Fruit fly (Drosophila melanogaster) whole organism, wandering third instar larva: ENCODE data around the gene Ets97D.
A peak's percentile ranks its signal among the peaks of the same experiment; 100 is the strongest.

Experiments used
- Abd-B ChIP-seq: fragments of >200 bp; optimal IDR thresholded peaks from 2 replicates; lab custom pipeline; 2017; ENCODE audit warnings: missing biosample characterization, missing genetic modification characterization
- CG32264 ChIP-seq: fragments of 200-800 bp; sonication (Bioruptor generic); optimal IDR thresholded peaks from 2 replicates; lab custom pipeline; 2016; ENCODE audit warnings: missing biosample characterization, missing genetic modification characterization
- CrebA ChIP-seq: fragments of 200-800 bp; sonication (Bioruptor generic); optimal IDR thresholded peaks from 2 replicates; lab custom pipeline; 2016; ENCODE audit warnings: missing biosample characterization, mild to moderate bottlenecking, missing genetic modification characterization, borderline replicate concordance
- Dfd ChIP-seq: fragments of >200 bp; optimal IDR thresholded peaks from 2 replicates; lab custom pipeline; 2017; ENCODE audit warnings: missing biosample characterization, missing genetic modification characterization
- Dif ChIP-seq: fragments of 200-275, 200-300 bp; sonication (Bioruptor generic); optimal IDR thresholded peaks from 2 replicates; lab custom pipeline; 2018; ENCODE audit warnings: missing biosample characterization, missing genetic modification characterization; ENCODE audit not compliant: partially characterized antibody
- HLH106 ChIP-seq: fragments of 200-800 bp; optimal IDR thresholded peaks from 3 replicates; lab custom pipeline; 2019; ENCODE audit warnings: missing biosample characterization, mild to moderate bottlenecking, missing genetic modification characterization, moderate library complexity
- Hr78 ChIP-seq: fragments of >200 bp; optimal IDR thresholded peaks from 2 replicates; lab custom pipeline; 2017; ENCODE audit warnings: missing biosample characterization, missing genetic modification characterization
- Hr83 ChIP-seq: fragments of 200-300 bp; sonication (Bioruptor generic); optimal IDR thresholded peaks from 2 replicates; lab custom pipeline; 2016; ENCODE audit warnings: missing biosample characterization, mild to moderate bottlenecking, missing genetic modification characterization, moderate library complexity; ENCODE audit not compliant: poor library complexity, severe bottlenecking
- Mio ChIP-seq: sonication (Bioruptor generic); optimal IDR thresholded peaks from 2 replicates; lab custom pipeline; 2016; ENCODE audit warnings: missing biosample characterization, missing genetic modification characterization
- Myc ChIP-seq: fragments of >200 bp; optimal IDR thresholded peaks from 2 replicates; lab custom pipeline; 2017
- N ChIP-seq: fragments of >200 bp; optimal IDR thresholded peaks from 2 replicates; lab custom pipeline; 2018; ENCODE audit warnings: missing biosample characterization, missing external identifiers, missing genetic modification characterization
- Rel ChIP-seq, 2 experiments: fragments of 200-800 bp; sonication (Bioruptor generic) in 1 of 2; optimal IDR thresholded peaks; 2 replicates in 1 of 2; 3 replicates in 1 of 2; lab custom pipeline; 2016 to 2019; ENCODE audit warnings: mild to moderate bottlenecking in 2 of 2, missing biosample characterization in 2 of 2, missing genetic modification characterization in 2 of 2, moderate library complexity in 1 of 2
- Sp1 ChIP-seq: fragments of 200-800 bp; sonication (Bioruptor generic); optimal IDR thresholded peaks from 3 replicates; lab custom pipeline; 2019; ENCODE audit warnings: missing biosample characterization, mild to moderate bottlenecking, missing genetic modification characterization, moderate library complexity
- Vsx2 ChIP-seq: fragments of 200-300, 225-300 bp; sonication (Bioruptor generic); optimal IDR thresholded peaks from 2 replicates; lab custom pipeline; 2018; ENCODE audit warnings: missing biosample characterization, missing genetic modification characterization; ENCODE audit not compliant: partially characterized antibody
- br ChIP-seq: fragments of 200-800 bp; sonication (Bioruptor generic); optimal IDR thresholded peaks from 2 replicates; lab custom pipeline; 2016; ENCODE audit warnings: missing biosample characterization, missing genetic modification characterization
- brk ChIP-seq: fragments of 200-800 bp; sonication (Bioruptor generic); optimal IDR thresholded peaks from 2 replicates; lab custom pipeline; 2016; ENCODE audit warnings: missing biosample characterization, mild to moderate bottlenecking, missing genetic modification characterization
- dl ChIP-seq, 2 experiments: fragments of 175-275, 200-275 bp in 1 of 2; fragments of 200-275 bp in 1 of 2; sonication (Bioruptor generic); optimal IDR thresholded peaks; lab custom pipeline; 2018; ENCODE audit warnings: mild to moderate bottlenecking in 2 of 2, missing biosample characterization in 2 of 2, missing genetic modification characterization in 2 of 2, moderate library complexity in 2 of 2; ENCODE audit not compliant: partially characterized antibody in 2 of 2, insufficient read depth in 1 of 2
- dsf ChIP-seq: sonication (Bioruptor generic); optimal IDR thresholded peaks from 2 replicates; lab custom pipeline; 2016; ENCODE audit warnings: missing biosample characterization, missing genetic modification characterization, borderline replicate concordance
- ey ChIP-seq: fragments of 200-800 bp; sonication (Bioruptor generic); optimal IDR thresholded peaks from 2 replicates; lab custom pipeline; 2016; ENCODE audit warnings: missing biosample characterization, missing genetic modification characterization
- foxo ChIP-seq, 2 experiments: fragments of 200-800 bp; sonication (Bioruptor generic); optimal IDR thresholded peaks; 2 replicates in 1 of 2; 3 replicates in 1 of 2; lab custom pipeline; 2016 to 2017; ENCODE audit warnings: missing biosample characterization in 2 of 2, missing genetic modification characterization in 2 of 2
- fru ChIP-seq: fragments of 200-800 bp; sonication (Bioruptor generic); optimal IDR thresholded peaks from 3 replicates; lab custom pipeline; 2016; ENCODE audit warnings: missing biosample characterization, mild to moderate bottlenecking, missing genetic modification characterization
- h ChIP-seq: fragments of 200-800 bp; sonication (Bioruptor generic); optimal IDR thresholded peaks from 3 replicates; lab custom pipeline; 2016; ENCODE audit warnings: missing biosample characterization, mild to moderate bottlenecking, missing genetic modification characterization
- jim ChIP-seq: fragments of 175-275, 200-325 bp; sonication (Bioruptor generic); optimal IDR thresholded peaks from 2 replicates; lab custom pipeline; 2016; ENCODE audit warnings: missing biosample characterization, mild to moderate bottlenecking, missing genetic modification characterization
- lola ChIP-seq: fragments of >200 bp; optimal IDR thresholded peaks from 2 replicates; lab custom pipeline; 2017; ENCODE audit warnings: missing biosample characterization, missing genetic modification characterization
- psq ChIP-seq: fragments of 200-800 bp; sonication (Bioruptor generic); optimal IDR thresholded peaks from 3 replicates; lab custom pipeline; 2017; ENCODE audit warnings: missing biosample characterization, mild to moderate bottlenecking, missing genetic modification characterization, moderate library complexity
- sv ChIP-seq: fragments of 200-800 bp; sonication (Bioruptor generic); optimal IDR thresholded peaks from 3 replicates; lab custom pipeline; 2016; ENCODE audit warnings: missing biosample characterization, missing genetic modification characterization
- tai ChIP-seq: sonication (Bioruptor generic); optimal IDR thresholded peaks from 2 replicates; lab custom pipeline; 2016; ENCODE audit warnings: missing biosample characterization, missing genetic modification characterization
- usp ChIP-seq: fragments of >200 bp; optimal IDR thresholded peaks from 2 replicates; lab custom pipeline; 2017; ENCODE audit warnings: missing biosample characterization, missing genetic modification characterization
- woc ChIP-seq: sonication (Bioruptor generic); optimal IDR thresholded peaks from 2 replicates; lab custom pipeline; 2016; ENCODE audit warnings: missing biosample characterization, mild to moderate bottlenecking, missing genetic modification characterization

The Ets97D gene

dm6 chr3R:26912615-26913014 lies at the start of gene Ets97D:
TSS of gene Ets97D (minus strand) at chr3R:26912886.
- TF ChIP-seq CG32264 (no peak), foxo (GFP tag; optimal IDR thresholded peaks at IDR 0.05; lab: Kevin White, UChicago) (no peak), ey (GFP tag; lab: Kevin White, UChicago) (no peak), Dif (GFP tag; lab: Kevin White, UChicago) (no peak), psq (no peak), Sp1 (GFP tag; lab: Kevin White, UChicago) (no peak), Dfd (no peak), Mio (no peak), jim (GFP tag; lab: Kevin White, UChicago) (no peak), dl (GFP tag; optimal IDR thresholded peaks at IDR 0.05; lab: Kevin White, UChicago; ENCODE audit: insufficient read depth in 1 of 2, partially characterized antibody in 2 of 2) (no peak), h (GFP tag; lab: Kevin White, UChicago) (no peak), Rel (GFP tag; optimal IDR thresholded peaks at IDR 0.05; lab: Kevin White, UChicago) (no peak), Rel (tag; optimal IDR thresholded peaks at IDR 0.05; lab: Kevin White, UChicago) (no peak), HLH106 (tag; lab: Kevin White, UChicago) (no peak), fru (GFP tag; lab: Kevin White, UChicago) (no peak), brk (no peak), lola (no peak), Vsx2 (GFP tag; lab: Kevin White, UChicago) (no peak), Hr83 (GFP tag; lab: Kevin White, UChicago) (no peak)

- peak in 1 of 2 experiments; percentile 5 for TF ChIP-seq dl (GFP tag; optimal IDR thresholded peaks at IDR 0.05; lab: Kevin White, UChicago; ENCODE audit: insufficient read depth in 1 of 2, partially characterized antibody in 2 of 2)
- no peak for TF ChIP-seq br
Measured at dm6 chr3R:26960496-26960895, 47.8 kb upstream of the Ets97D start.

dm6 chr3R:26958314-26958979 lies 45.8 kb upstream of the Ets97D start, which contains the start of gene CG6330:
TSS of gene CG6330 (minus strand) at chr3R:26958491.
- TF ChIP-seq CrebA (GFP tag; lab: Kevin White, UChicago) (no peak), Rel (GFP tag; optimal IDR thresholded peaks at IDR 0.05; lab: Kevin White, UChicago) (no peak), Rel (tag; optimal IDR thresholded peaks at IDR 0.05; lab: Kevin White, UChicago) (peak; percentile 64)

dm6 chr3R:26957132-26957531 lies 44.4 kb upstream of the Ets97D start:
- TF ChIP-seq N (GFP tag; lab: Kevin White, UChicago) (peak; percentile 15), Myc (lab: Kevin White, UChicago) (peak; percentile 3), ey (GFP tag; lab: Kevin White, UChicago) (no peak)

dm6 chr3R:26956376-26957062 lies 43.8 kb upstream of the Ets97D start:
- TF ChIP-seq lola (no peak), woc (GFP tag; lab: Kevin White, UChicago) (no peak), brk (no peak), jim (GFP tag; lab: Kevin White, UChicago) (no peak), fru (GFP tag; lab: Kevin White, UChicago) (no peak), foxo (GFP tag; optimal IDR thresholded peaks at IDR 0.05; lab: Kevin White, UChicago) (no peak), CrebA (GFP tag; lab: Kevin White, UChicago) (no peak), Hr78 (no peak)

dm6 chr3R:26955527-26955926 lies 42.8 kb upstream of the Ets97D start:
- TF ChIP-seq tai (no peak), jim (GFP tag; lab: Kevin White, UChicago) (no peak), Abd-B (GFP tag; lab: Kevin White, UChicago) (no peak), Hr78 (no peak), Sp1 (GFP tag; lab: Kevin White, UChicago) (no peak), dsf (GFP tag; lab: Kevin White, UChicago) (no peak), usp (GFP tag; lab: Kevin White, UChicago) (no peak), sv (GFP tag; lab: Kevin White, UChicago) (no peak), h (GFP tag; lab: Kevin White, UChicago) (no peak), dl (GFP tag; optimal IDR thresholded peaks at IDR 0.05; lab: Kevin White, UChicago; ENCODE audit: insufficient read depth in 1 of 2, partially characterized antibody in 2 of 2) (no peak), Dif (GFP tag; lab: Kevin White, UChicago) (no peak), ey (GFP tag; lab: Kevin White, UChicago) (no peak), CrebA (GFP tag; lab: Kevin White, UChicago) (no peak), Dfd (no peak)
- TF ChIP-seq, all 38 proteins: peak for 0
